Worm (Caenorhabditis elegans) whole organism, midembryonic: ENCODE results near the gene Y46H3A.4.
"Not testable (repeated sequence)": the region's sequence is repeated elsewhere in the genome, so short reads cannot be mapped to it uniquely, and the experiment has no call there.

ENCODE experiments used
- med-1 ChIP-seq: sonication (generic microtip); optimal IDR thresholded peaks from 2 replicates; lab custom pipeline; 2017; ENCODE audit warnings: missing genetic modification characterization, mild to moderate bottlenecking, missing compliant biosample characterization, antibody characterized with exemption, missing genetic modification reagents; ENCODE audit not compliant: insufficient read depth
- ref-1 ChIP-seq: fragments of 200-800 bp; sonication (Bioruptor generic); conservative IDR thresholded peaks from 2 replicates; pipeline ENCODE4 v1.3.6; 2022; ENCODE audit warnings: missing genetic modification reagents, missing genetic modification characterization, missing compliant biosample characterization

DNA sequence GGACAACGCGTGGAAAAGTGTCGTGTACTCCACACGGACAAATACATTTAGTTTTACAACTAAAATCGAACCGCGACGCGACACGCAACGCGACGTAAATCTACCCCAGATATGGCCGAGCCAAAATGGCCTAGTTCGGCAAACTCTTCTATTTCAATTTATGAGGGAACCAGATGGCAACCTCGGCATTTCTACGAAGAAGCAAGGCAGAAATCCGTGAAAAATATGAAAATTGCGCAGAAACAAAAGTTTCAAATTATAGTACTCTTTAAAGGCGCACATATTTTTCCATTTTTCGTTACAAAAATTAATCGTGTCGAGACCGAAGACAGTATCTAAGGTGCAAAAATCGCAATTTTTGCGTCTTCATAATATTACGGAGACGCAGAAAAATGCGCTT is 3.8 kb upstream of the Y46H3A.4 start, which contains the start of gene Y46H3A.5:
- TF ChIP-seq med-1 (GFP tag; lab: Kevin White, UChicago); ref-1 (GFP tag; lab: Robert Waterston, UW): not testable (repeated sequence)
